Worm (Caenorhabditis elegans) whole organism, L3 larva: ENCODE data around the gene Y17G9A.2.

ENCODE experiments used
- lsy-12 ChIP-seq: sonication (generic microtip); optimal IDR thresholded peaks from 2 replicates; lab custom pipeline; 2016; ENCODE audit warnings: mild to moderate bottlenecking, missing genetic modification characterization, missing compliant biosample characterization
- nhr-67 ChIP-seq: fragments of 150-350 bp; optimal IDR thresholded peaks from 2 replicates; lab custom pipeline; 2014; ENCODE audit warnings: missing biosample characterization, missing genetic modification characterization
- pha-4 ChIP-seq: fragments of 150-350 bp; optimal IDR thresholded peaks from 2 replicates; lab custom pipeline; 2014; ENCODE audit warnings: missing biosample characterization, missing genetic modification reagents, missing genetic modification characterization
- skn-1 ChIP-seq: fragments of 150-350 bp; optimal IDR thresholded peaks from 2 replicates; lab custom pipeline; 2014; ENCODE audit warnings: missing biosample characterization, missing genetic modification characterization
- ztf-11 ChIP-seq: fragments of 150-350 bp; optimal IDR thresholded peaks from 2 replicates; lab custom pipeline; 2014; ENCODE audit warnings: missing biosample characterization, missing genetic modification characterization

- TF ChIP-seq pha-4 (tag; lab: Kevin White, UChicago) = no peak
- no peak for TF ChIP-seq ztf-11 (tag; lab: Kevin White, UChicago)
- TF ChIP-seq nhr-67 = no peak
- no peak for TF ChIP-seq lsy-12 (tag; lab: Kevin White, UChicago)
- no peak for TF ChIP-seq skn-1
These were observed 34.4 kb upstream of the Y17G9A.2 start, which contains the start of gene T08B6.9 for ce11 chrIV:4890543-4890942.
